Fruit fly (Drosophila melanogaster) whole organism, pupa: ENCODE measurements around the gene Acsf2.
A peak's percentile ranks its signal among the peaks of the same experiment; 100 is the strongest.

Source experiments
- CG10348 ChIP-seq: fragments of 200-800 bp; sonication (Bioruptor generic); IDR thresholded peaks from 2 replicates; pipeline ENCODE4 v1.3.6; 2022; ENCODE audit warnings: missing biosample characterization, missing genetic modification characterization
- CG12605 ChIP-seq: fragments of 200-800 bp; sonication (Bioruptor generic); IDR thresholded peaks from 2 replicates; pipeline ENCODE4 v1.3.6; 2022; ENCODE audit warnings: missing biosample characterization, missing genetic modification characterization
- CG13204 ChIP-seq: fragments of 200-800 bp; sonication (Bioruptor generic); optimal IDR thresholded peaks from 2 replicates; lab custom pipeline; 2018; ENCODE audit warnings: missing biosample characterization, mild to moderate bottlenecking, missing genetic modification characterization, moderate library complexity
- CG14655 ChIP-seq: fragments of 200-800 bp; sonication (Bioruptor generic); optimal IDR thresholded peaks from 3 replicates; lab custom pipeline; 2017; ENCODE audit warnings: mild to moderate bottlenecking, missing biosample characterization, missing genetic modification reagents, missing genetic modification characterization
- CG15710 ChIP-seq: fragments of 200-800 bp; sonication (Bioruptor generic); optimal IDR thresholded peaks from 2 replicates; lab custom pipeline; 2018; ENCODE audit warnings: missing biosample characterization, mild to moderate bottlenecking, missing genetic modification characterization, moderate library complexity
- CG17806 ChIP-seq: fragments of 200-800 bp; sonication (Bioruptor generic); optimal IDR thresholded peaks from 2 replicates; lab custom pipeline; 2018; ENCODE audit warnings: missing biosample characterization, mild to moderate bottlenecking, missing genetic modification characterization, moderate library complexity
- CG32121 ChIP-seq: fragments of 200-800 bp; sonication (Bioruptor generic); IDR thresholded peaks from 2 replicates; pipeline ENCODE4 v1.3.6; 2022; ENCODE audit warnings: missing biosample characterization, missing genetic modification characterization
- CG34367 ChIP-seq: fragments of 200-800 bp; sonication (Bioruptor generic); optimal IDR thresholded peaks from 2 replicates; lab custom pipeline; 2018; ENCODE audit warnings: missing biosample characterization, mild to moderate bottlenecking, missing genetic modification characterization
- CG4496 ChIP-seq: fragments of 200-800 bp; sonication (Bioruptor generic); IDR thresholded peaks from 3 replicates; pipeline ENCODE4 v1.3.6; 2022; ENCODE audit warnings: missing biosample characterization, missing genetic modification characterization
- CG8159 ChIP-seq: fragments of 200-800 bp; sonication (Bioruptor generic); optimal IDR thresholded peaks from 3 replicates; lab custom pipeline; 2018; ENCODE audit warnings: missing biosample characterization, mild to moderate bottlenecking, missing genetic modification characterization, moderate library complexity
- CG8301 ChIP-seq: fragments of 200-800 bp; sonication (Bioruptor generic); optimal IDR thresholded peaks from 2 replicates; lab custom pipeline; 2018; ENCODE audit warnings: missing biosample characterization, mild to moderate bottlenecking, missing genetic modification characterization
- CG9948 ChIP-seq: fragments of 200-800 bp; sonication (Bioruptor generic); optimal IDR thresholded peaks from 2 replicates; lab custom pipeline; 2018; ENCODE audit warnings: missing biosample characterization, mild to moderate bottlenecking, missing genetic modification characterization, moderate library complexity
- D1 ChIP-seq: fragments of 200-800 bp; sonication (Bioruptor generic); optimal IDR thresholded peaks from 2 replicates; lab custom pipeline; 2018; ENCODE audit warnings: missing biosample characterization, mild to moderate bottlenecking, missing genetic modification characterization, moderate library complexity
- EcR ChIP-seq: fragments of 200-800 bp; sonication (Bioruptor generic); optimal IDR thresholded peaks from 3 replicates; lab custom pipeline; 2019; ENCODE audit warnings: missing biosample characterization, missing genetic modification characterization, mild to moderate bottlenecking, moderate library complexity, missing genetic modification reagents
- Ets98B ChIP-seq: fragments of 200-800 bp; sonication (Bioruptor generic); IDR thresholded peaks from 2 replicates; pipeline ENCODE4 v1.3.6; 2022; ENCODE audit warnings: missing biosample characterization, missing genetic modification characterization
- Pif1A ChIP-seq: fragments of 200-800 bp; sonication (Bioruptor generic); optimal IDR thresholded peaks from 3 replicates; lab custom pipeline; 2016; ENCODE audit warnings: missing biosample characterization, missing genetic modification characterization
- Pif1B ChIP-seq: fragments of 200-800 bp; sonication (Bioruptor generic); optimal IDR thresholded peaks from 3 replicates; lab custom pipeline; 2016; ENCODE audit warnings: missing biosample characterization, missing genetic modification characterization
- Snoo ChIP-seq: fragments of 200-800 bp; sonication (Bioruptor generic); optimal IDR thresholded peaks from 3 replicates; lab custom pipeline; 2017; ENCODE audit warnings: missing biosample characterization, mild to moderate bottlenecking, missing genetic modification characterization, inconsistent platforms
- fd96Ca ChIP-seq: fragments of 200-800 bp; sonication (Bioruptor generic); IDR thresholded peaks from 3 replicates; pipeline ENCODE4 v1.3.6; 2022; ENCODE audit warnings: missing biosample characterization, missing genetic modification characterization
- gl ChIP-seq: fragments of 200-800 bp; sonication (Bioruptor generic); optimal IDR thresholded peaks from 2 replicates; lab custom pipeline; 2018; ENCODE audit warnings: missing biosample characterization, mild to moderate bottlenecking, missing genetic modification characterization
- rn ChIP-seq: fragments of 200-800 bp; sonication (Bioruptor generic); IDR thresholded peaks from 2 replicates; pipeline ENCODE4 v1.3.6; 2022; ENCODE audit warnings: missing biosample characterization, missing genetic modification characterization

Acsf2 gene

DNA sequence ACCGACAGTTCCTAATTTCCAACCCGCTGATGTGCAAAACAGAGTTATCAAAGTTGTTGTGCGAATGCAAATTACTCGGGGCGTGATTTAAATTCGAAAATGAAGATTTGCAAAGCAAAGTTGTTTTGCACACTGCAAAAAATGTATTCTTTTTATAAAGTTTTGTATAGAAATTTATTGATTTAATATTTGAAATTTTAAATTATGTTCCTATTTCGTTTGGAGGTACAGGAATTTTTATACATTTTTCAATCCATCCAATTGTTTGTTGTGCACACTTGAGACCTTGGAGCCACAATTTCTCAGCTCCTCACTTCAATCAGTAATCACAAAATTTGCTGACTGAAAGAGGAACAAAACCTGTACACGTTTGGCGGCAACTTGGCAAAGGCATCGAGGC lies 33.0 kb upstream of the Acsf2 start:
- TF ChIP-seq CG4496 (GFP tag; lab: Robert Waterston, UW), result no peak
- TF ChIP-seq fd96Ca (GFP tag; lab: Robert Waterston, UW), result no peak
- TF ChIP-seq CG32121 (GFP tag; lab: Robert Waterston, UW), result no peak
- TF ChIP-seq CG15710 (tag; lab: Kevin White, UChicago), result no peak
- TF ChIP-seq Pif1B (GFP tag; lab: Kevin White, UChicago), result no peak
- TF ChIP-seq EcR (GFP tag; lab: Kevin White, UChicago), result no peak
- no peak for TF ChIP-seq CG8301 (tag; lab: Kevin White, UChicago)
- no peak for TF ChIP-seq CG13204 (GFP tag; lab: Kevin White, UChicago)
- TF ChIP-seq CG34367 (tag; lab: Kevin White, UChicago), result no peak
- TF ChIP-seq Pif1A (GFP tag; lab: Kevin White, UChicago), result no peak
- TF ChIP-seq CG14655 (GFP tag; lab: Kevin White, UChicago), result no peak
- no peak for TF ChIP-seq CG17806 (tag; lab: Kevin White, UChicago)
- no peak for TF ChIP-seq rn (GFP tag; lab: Robert Waterston, UW)
- TF ChIP-seq CG10348 (GFP tag; lab: Robert Waterston, UW), result no peak
- no peak for TF ChIP-seq CG9948 (tag; lab: Kevin White, UChicago)
- no peak for TF ChIP-seq Ets98B (GFP tag; lab: Robert Waterston, UW)
- TF ChIP-seq D1 (tag; lab: Kevin White, UChicago), result no peak
- TF ChIP-seq Snoo, result no peak
- no peak for TF ChIP-seq CG8159

dm6 chr2L:5374216-5374615 lies 32.2 kb upstream of the Acsf2 start:
- TF ChIP-seq CG32121 (GFP tag; lab: Robert Waterston, UW) (no peak), CG17806 (tag; lab: Kevin White, UChicago) (peak; percentile 41), Pif1A (GFP tag; lab: Kevin White, UChicago) (no peak), Ets98B (GFP tag; lab: Robert Waterston, UW) (no peak), CG15710 (tag; lab: Kevin White, UChicago) (peak; percentile 33), rn (GFP tag; lab: Robert Waterston, UW) (no peak), EcR (GFP tag; lab: Kevin White, UChicago) (no peak), D1 (tag; lab: Kevin White, UChicago) (no peak), CG14655 (GFP tag; lab: Kevin White, UChicago) (peak; percentile 65), Snoo (no peak), CG4496 (GFP tag; lab: Robert Waterston, UW) (no peak), CG9948 (tag; lab: Kevin White, UChicago) (peak; percentile 39), fd96Ca (GFP tag; lab: Robert Waterston, UW) (no peak), Pif1B (GFP tag; lab: Kevin White, UChicago) (peak; percentile 18), CG8159 (peak; percentile 60), gl (tag; lab: Kevin White, UChicago) (no peak), CG8301 (tag; lab: Kevin White, UChicago) (no peak), CG34367 (tag; lab: Kevin White, UChicago) (peak; percentile 9), CG10348 (GFP tag; lab: Robert Waterston, UW) (no peak), CG12605 (GFP tag; lab: Robert Waterston, UW) (no peak), CG13204 (GFP tag; lab: Kevin White, UChicago) (no peak)

dm6 chr2L:5372552-5372951 lies 30.5 kb upstream of the Acsf2 start:
- TF ChIP-seq CG4496 (GFP tag; lab: Robert Waterston, UW), result no peak
- TF ChIP-seq CG12605 (GFP tag; lab: Robert Waterston, UW), result peak; percentile 35; the same call in 1 of the 2 replicates
- peak; percentile 59 for TF ChIP-seq CG14655 (GFP tag; lab: Kevin White, UChicago)
- TF ChIP-seq CG13204 (GFP tag; lab: Kevin White, UChicago), result peak; percentile 53
- peak; percentile 84 for TF ChIP-seq CG34367 (tag; lab: Kevin White, UChicago)
- TF ChIP-seq EcR (GFP tag; lab: Kevin White, UChicago), result no peak
- peak; percentile 58 for TF ChIP-seq Pif1A (GFP tag; lab: Kevin White, UChicago)
- peak; percentile 82 for TF ChIP-seq CG8159
- TF ChIP-seq Ets98B (GFP tag; lab: Robert Waterston, UW), result no peak
- TF ChIP-seq CG17806 (tag; lab: Kevin White, UChicago), result peak; percentile 82
- TF ChIP-seq D1 (tag; lab: Kevin White, UChicago), result peak; percentile 30
- TF ChIP-seq CG10348 (GFP tag; lab: Robert Waterston, UW), result no peak
- TF ChIP-seq rn (GFP tag; lab: Robert Waterston, UW), result no peak
- TF ChIP-seq Snoo, result no peak
- TF ChIP-seq CG9948 (tag; lab: Kevin White, UChicago), result peak; percentile 77
- peak; percentile 17 for TF ChIP-seq CG8301 (tag; lab: Kevin White, UChicago)
- TF ChIP-seq fd96Ca (GFP tag; lab: Robert Waterston, UW), result no peak
- TF ChIP-seq CG15710 (tag; lab: Kevin White, UChicago), result peak; percentile 81
- TF ChIP-seq CG32121 (GFP tag; lab: Robert Waterston, UW), result no peak
- peak; percentile 58 for TF ChIP-seq gl (tag; lab: Kevin White, UChicago)
- peak; percentile 13 for TF ChIP-seq Pif1B (GFP tag; lab: Kevin White, UChicago)
- TF ChIP-seq, all 21 proteins: peak for 13

dm6 chr2L:5367983-5368382 lies 25.9 kb upstream of the Acsf2 start:
- TF ChIP-seq Pif1B (GFP tag; lab: Kevin White, UChicago) (no peak), CG32121 (GFP tag; lab: Robert Waterston, UW) (no peak), CG4496 (GFP tag; lab: Robert Waterston, UW) (no peak), EcR (GFP tag; lab: Kevin White, UChicago) (no peak), CG13204 (GFP tag; lab: Kevin White, UChicago) (no peak), CG12605 (GFP tag; lab: Robert Waterston, UW) (no peak), fd96Ca (GFP tag; lab: Robert Waterston, UW) (no peak), CG9948 (tag; lab: Kevin White, UChicago) (no peak), CG10348 (GFP tag; lab: Robert Waterston, UW) (no peak), CG34367 (tag; lab: Kevin White, UChicago) (no peak), Ets98B (GFP tag; lab: Robert Waterston, UW) (no peak), gl (tag; lab: Kevin White, UChicago) (no peak), CG15710 (tag; lab: Kevin White, UChicago) (no peak), Snoo (no peak), CG8159 (no peak), Pif1A (GFP tag; lab: Kevin White, UChicago) (no peak), D1 (tag; lab: Kevin White, UChicago) (no peak), CG8301 (tag; lab: Kevin White, UChicago) (no peak), rn (GFP tag; lab: Robert Waterston, UW) (no peak)
